Worm (Caenorhabditis elegans): ENCODE measurements around the gene bed-2.
A peak's percentile ranks its signal among the peaks of the same experiment; 100 is the strongest.

DNA sequence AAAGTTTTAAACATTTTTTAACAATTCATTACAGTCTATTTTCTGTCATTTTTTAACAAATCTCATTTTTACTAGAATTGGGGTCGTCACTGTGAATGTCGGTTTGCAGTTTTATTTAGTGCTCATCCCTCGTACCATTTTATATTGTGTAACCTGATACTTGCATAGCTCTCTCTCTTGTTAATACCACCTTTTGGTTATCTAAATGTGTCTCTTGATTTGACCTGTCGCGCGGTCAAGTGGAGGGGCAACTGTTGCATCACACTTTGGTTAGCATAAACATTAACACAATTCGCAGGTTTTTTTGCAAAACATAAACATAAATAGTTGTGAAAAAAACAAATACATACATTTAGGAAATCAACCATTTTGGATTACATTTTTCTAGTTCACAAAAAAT, 23.8 kb downstream of the bed-2 start:
- no peak for TF ChIP-seq lin-32 (GFP tag; optimal IDR thresholded peaks at IDR 0.05)
- peak; percentile 95 for TF ChIP-seq nhr-2 (tag; optimal IDR thresholded peaks at IDR 0.05)
- TF ChIP-seq mab-5 (tag; optimal IDR thresholded peaks at IDR 0.05) = no peak
- TF ChIP-seq elt-1 (tag; optimal IDR thresholded peaks at IDR 0.05; ENCODE audit: borderline replicate concordance, insufficient read depth) = no peak
- no peak for TF ChIP-seq elt-3 (tag; optimal IDR thresholded peaks at IDR 0.05)
- TF ChIP-seq mep-1 (tag; optimal IDR thresholded peaks at IDR 0.05) = no peak
- no peak for TF ChIP-seq ztf-11 (tag; optimal IDR thresholded peaks at IDR 0.05)
- no peak for TF ChIP-seq snpc-4 (tag; optimal IDR thresholded peaks at IDR 0.05)
- no peak for TF ChIP-seq unc-62 (GFP tag; optimal IDR thresholded peaks at IDR 0.05)
- no peak for TF ChIP-seq blmp-1 (tag; optimal IDR thresholded peaks at IDR 0.05)
- TF ChIP-seq nhr-237 (tag; optimal IDR thresholded peaks at IDR 0.05) = no peak
- TF ChIP-seq nhr-12 (tag; optimal IDR thresholded peaks at IDR 0.05) = no peak
